Fruit fly (Drosophila melanogaster) whole organism, embryonic: Measurements from ENCODE around the gene CG31157.

Experiments
- CG10147 ChIP-seq: fragments of 200-800 bp; sonication (Bioruptor generic); optimal IDR thresholded peaks from 2 replicates; lab custom pipeline; 2019; ENCODE audit warnings: missing biosample characterization, mild to moderate bottlenecking, missing genetic modification characterization, moderate library complexity
- CG10979 ChIP-seq: fragments of 200-800 bp; sonication (Bioruptor generic); optimal IDR thresholded peaks from 2 replicates; lab custom pipeline; 2018; ENCODE audit warnings: missing biosample characterization, mild to moderate bottlenecking, missing genetic modification characterization, moderate library complexity
- CG1832 ChIP-seq: fragments of 200-800 bp; sonication (Bioruptor generic); optimal IDR thresholded peaks from 2 replicates; lab custom pipeline; 2017; ENCODE audit warnings: missing biosample characterization, mild to moderate bottlenecking, missing genetic modification characterization, inconsistent platforms
- CG32767 ChIP-seq: fragments of 200-800 bp; sonication (Bioruptor generic); IDR thresholded peaks from 2 replicates; pipeline ENCODE4 v1.3.6; 2022; ENCODE audit warnings: missing biosample characterization, missing genetic modification characterization
- CG34422 ChIP-seq: fragments of 200-800 bp; sonication (Bioruptor generic); IDR thresholded peaks from 3 replicates; pipeline ENCODE4 v1.3.6; 2022; ENCODE audit warnings: missing biosample characterization, missing genetic modification characterization
- CG7786 ChIP-seq: fragments of 200-800 bp; sonication (Bioruptor generic); optimal IDR thresholded peaks from 2 replicates; lab custom pipeline; 2016; ENCODE audit warnings: missing biosample characterization, missing genetic modification characterization
- CTCF ChIP-seq: fragments of 200-800 bp; sonication (Bioruptor generic); optimal IDR thresholded peaks from 2 replicates; lab custom pipeline; 2017; ENCODE audit warnings: missing biosample characterization, mild to moderate bottlenecking, missing genetic modification characterization, moderate library complexity
- D19A ChIP-seq: fragments of 200-800 bp; optimal IDR thresholded peaks from 3 replicates; lab custom pipeline; 2019; ENCODE audit warnings: missing biosample characterization, mild to moderate bottlenecking, missing genetic modification characterization, moderate library complexity
- Deaf1 ChIP-seq: fragments of 200-800 bp; optimal IDR thresholded peaks from 3 replicates; lab custom pipeline; 2019; ENCODE audit warnings: missing biosample characterization, mild to moderate bottlenecking, missing genetic modification characterization, moderate library complexity
- Dref ChIP-seq: fragments of 200-800 bp; sonication (Bioruptor generic); IDR thresholded peaks from 2 replicates; pipeline ENCODE4 v1.3.6; 2022; ENCODE audit warnings: missing biosample characterization, missing genetic modification characterization
- Ets65A ChIP-seq: fragments of 200-800 bp; sonication (Bioruptor generic); peaks from one replicate; lab custom pipeline; 2016; ENCODE audit warnings: missing biosample characterization, missing genetic modification characterization
- Hand ChIP-seq: fragments of 200-800 bp; sonication (Bioruptor generic); optimal IDR thresholded peaks from 2 replicates; lab custom pipeline; 2017; ENCODE audit warnings: mild to moderate bottlenecking, missing biosample characterization, missing genetic modification reagents, missing genetic modification characterization
- Med ChIP-seq: fragments of 200-800 bp; sonication (Bioruptor generic); peaks from one replicate; lab custom pipeline; 2016; ENCODE audit warnings: missing biosample characterization, missing genetic modification characterization, mild to moderate bottlenecking, inconsistent platforms, moderate library complexity
- Mes4 ChIP-seq: fragments of 200-800 bp; sonication (Bioruptor generic); optimal IDR thresholded peaks from 2 replicates; lab custom pipeline; 2016; ENCODE audit warnings: missing biosample characterization, missing genetic modification characterization
- Nf-YB ChIP-seq: fragments of 200-800 bp; sonication (Bioruptor generic); optimal IDR thresholded peaks from 3 replicates; lab custom pipeline; 2019; ENCODE audit warnings: missing biosample characterization, mild to moderate bottlenecking, missing genetic modification characterization, moderate library complexity
- Nf-YC ChIP-seq: fragments of 200-800 bp; optimal IDR thresholded peaks from 3 replicates; lab custom pipeline; 2019; ENCODE audit warnings: missing biosample characterization, mild to moderate bottlenecking, missing genetic modification characterization, moderate library complexity
- Trl ChIP-seq, 3 experiments: fragments of >200 bp in 2 of 3; fragments of 200-800 bp in 1 of 3; sonication (Bioruptor generic) in 1 of 3; optimal IDR thresholded peaks; 2 replicates in 1 of 3; 3 replicates in 2 of 3; lab custom pipeline; 2016 to 2017; ENCODE audit warnings: missing biosample characterization in 1 of 3, missing genetic modification characterization in 1 of 3
- cg ChIP-seq: fragments of 200-800 bp; sonication (Bioruptor generic); optimal IDR thresholded peaks from 3 replicates; lab custom pipeline; 2019; ENCODE audit warnings: missing biosample characterization, mild to moderate bottlenecking, missing genetic modification characterization, moderate library complexity
- crol ChIP-seq: fragments of 200-800 bp; sonication (Bioruptor generic); IDR thresholded peaks from 2 replicates; pipeline ENCODE4 v1.3.6; 2022; ENCODE audit warnings: missing biosample characterization, missing genetic modification characterization
- cwo ChIP-seq: fragments of 200-800 bp; sonication (Bioruptor generic); optimal IDR thresholded peaks from 3 replicates; lab custom pipeline; 2017; ENCODE audit warnings: missing biosample characterization, missing genetic modification characterization, mild to moderate bottlenecking, moderate library complexity, missing genetic modification reagents
- ems ChIP-seq: fragments of 200-800 bp; sonication (Bioruptor generic); optimal IDR thresholded peaks from 3 replicates; lab custom pipeline; 2016; ENCODE audit warnings: missing biosample characterization, missing genetic modification characterization
- gcm ChIP-seq: fragments of 200-800 bp; sonication (Bioruptor generic); optimal IDR thresholded peaks from 2 replicates; lab custom pipeline; 2019; ENCODE audit warnings: missing biosample characterization, mild to moderate bottlenecking, missing genetic modification characterization, moderate library complexity
- kni ChIP-seq: fragments of 200-800 bp; sonication (Bioruptor generic); optimal IDR thresholded peaks from 3 replicates; lab custom pipeline; 2017; ENCODE audit warnings: mild to moderate bottlenecking, missing biosample characterization, missing genetic modification reagents, missing genetic modification characterization
- luna ChIP-seq: fragments of 200-800 bp; sonication (Bioruptor generic); optimal IDR thresholded peaks from 2 replicates; lab custom pipeline; 2016; ENCODE audit warnings: missing biosample characterization, missing genetic modification characterization
- otp ChIP-seq: fragments of 200-800 bp; sonication (Bioruptor generic); IDR thresholded peaks from 3 replicates; pipeline ENCODE4, ENCODE4 v1.3.6; 2022; ENCODE audit warnings: missing biosample characterization, missing genetic modification characterization
- p53 ChIP-seq: fragments of 200-800 bp; sonication (Bioruptor generic); optimal IDR thresholded peaks from 2 replicates; lab custom pipeline; 2016; ENCODE audit warnings: missing biosample characterization, missing genetic modification characterization
- pb ChIP-seq: fragments of 200-800 bp; sonication (Bioruptor generic); optimal IDR thresholded peaks from 3 replicates; lab custom pipeline; 2016; ENCODE audit warnings: missing biosample characterization, missing genetic modification characterization
- pros ChIP-seq: fragments of 200-800 bp; sonication (Bioruptor generic); optimal IDR thresholded peaks from 3 replicates; lab custom pipeline; 2019; ENCODE audit warnings: missing biosample characterization, mild to moderate bottlenecking, missing genetic modification characterization, moderate library complexity
- row ChIP-seq: fragments of 200-800 bp; sonication (Bioruptor generic); IDR thresholded peaks from 3 replicates; pipeline ENCODE4 v1.3.6; 2022; ENCODE audit warnings: missing biosample characterization, missing genetic modification characterization
- seq ChIP-seq: fragments of 200-800 bp; sonication (Bioruptor generic); IDR thresholded peaks from 2 replicates; pipeline ENCODE4 v1.3.6; 2022; ENCODE audit warnings: missing biosample characterization, missing genetic modification characterization
- sob ChIP-seq: fragments of 200-800 bp; sonication (Bioruptor generic); IDR thresholded peaks from 2 replicates; pipeline ENCODE4 v1.3.6; 2022; ENCODE audit warnings: missing biosample characterization, missing genetic modification characterization
- sqz ChIP-seq: fragments of 200-800 bp; sonication (Bioruptor generic); optimal IDR thresholded peaks from 3 replicates; lab custom pipeline; 2018; ENCODE audit warnings: missing biosample characterization, mild to moderate bottlenecking, missing genetic modification characterization
- stwl ChIP-seq: fragments of 200-800 bp; sonication (Bioruptor generic); optimal IDR thresholded peaks from 3 replicates; lab custom pipeline; 2018; ENCODE audit warnings: missing biosample characterization, mild to moderate bottlenecking, missing genetic modification characterization, moderate library complexity
- tap ChIP-seq: fragments of 200-800 bp; optimal IDR thresholded peaks from 3 replicates; lab custom pipeline; 2019; ENCODE audit warnings: missing biosample characterization, mild to moderate bottlenecking, missing genetic modification characterization, moderate library complexity
- z ChIP-seq: fragments of 200-800 bp; sonication (Bioruptor generic); IDR thresholded peaks from 3 replicates; pipeline ENCODE4 v1.3.6; 2022; ENCODE audit warnings: missing biosample characterization, missing genetic modification characterization

The CG31157 gene

dm6 chr3R:13073174-13073573 lies 25.6 kb downstream of the CG31157 start (continued):
- TF ChIP-seq Deaf1 (tag; lab: Kevin White, UChicago) (peak; percentile 42), tap (tag; lab: Kevin White, UChicago) (no peak)

- peak; percentile 59 for TF ChIP-seq Nf-YB (GFP tag; lab: Kevin White, UChicago)
- TF ChIP-seq CG10147: no peak
- TF ChIP-seq Med: peak; percentile 40
- no peak for TF ChIP-seq otp (GFP tag; lab: Robert Waterston, UW)
- peak; percentile 6 for TF ChIP-seq Nf-YC (tag; lab: Kevin White, UChicago)
- TF ChIP-seq Trl (optimal IDR thresholded peaks at IDR 0.05; lab: Kevin White, UChicago): peak in 1 of 2 experiments; percentile 5
- TF ChIP-seq Trl (GFP tag; optimal IDR thresholded peaks at IDR 0.05; lab: Kevin White, UChicago): no peak
- TF ChIP-seq CG1832 (GFP tag; lab: Kevin White, UChicago): peak; percentile 63
- TF ChIP-seq row (GFP tag; lab: Robert Waterston, UW): 0 out of 3 replicates have a peak, but pooled peaks have one; percentile 7
- no peak for TF ChIP-seq CG34422 (GFP tag; lab: Robert Waterston, UW)
- TF ChIP-seq cwo: no peak
- no peak for TF ChIP-seq ems
These were observed 27.1 kb downstream of the CG31157 start for dm6 chr3R:13074588-13074987.

- TF ChIP-seq CG34422 (GFP tag; lab: Robert Waterston, UW): no peak
- TF ChIP-seq gcm (GFP tag; lab: Kevin White, UChicago): peak; percentile 25
- TF ChIP-seq CG32767 (GFP tag; lab: Robert Waterston, UW): no peak
- peak; percentile 76 for TF ChIP-seq sqz (GFP tag; lab: Kevin White, UChicago)
- TF ChIP-seq pros (GFP tag; lab: Kevin White, UChicago): peak; percentile 69
- no peak for TF ChIP-seq stwl
- no peak for TF ChIP-seq Hand
- TF ChIP-seq Mes4: no peak
- TF ChIP-seq D19A (tag; lab: Kevin White, UChicago): no peak
- no peak for TF ChIP-seq CG7786
- TF ChIP-seq pb (GFP tag; lab: Kevin White, UChicago): no peak
- 0 out of 2 replicates have a peak, but pooled peaks have one; percentile 11 for TF ChIP-seq sob
- TF ChIP-seq luna (GFP tag; lab: Kevin White, UChicago): no peak
- TF ChIP-seq z: peak; percentile 88
- peak; percentile 25 for TF ChIP-seq cg (GFP tag; lab: Kevin White, UChicago)
- 0 out of 2 replicates have a peak, but pooled peaks have one; percentile 29 for TF ChIP-seq crol (GFP tag; lab: Robert Waterston, UW)
- peak; percentile 52 for TF ChIP-seq Nf-YB (GFP tag; lab: Kevin White, UChicago)
- TF ChIP-seq kni (GFP tag; lab: Kevin White, UChicago): peak; percentile 8
- peak; percentile 72; the same call in 1 of the 2 replicates for TF ChIP-seq seq (GFP tag; lab: Robert Waterston, UW)
- peak; percentile 62 for TF ChIP-seq Nf-YC (tag; lab: Kevin White, UChicago)
- TF ChIP-seq Dref: 0 out of 2 replicates have a peak, but pooled peaks have one; percentile 17
- TF ChIP-seq p53 (GFP tag; lab: Kevin White, UChicago): no peak
These were observed 28.2 kb downstream of the CG31157 start for dm6 chr3R:13075728-13076127.

- TF ChIP-seq Ets65A (GFP tag; lab: Kevin White, UChicago): peak; percentile 73
- peak; percentile 95 for TF ChIP-seq CG10979
- peak; percentile 89 for TF ChIP-seq CTCF (GFP tag; lab: Kevin White, UChicago)
- no peak for TF ChIP-seq p53 (GFP tag; lab: Kevin White, UChicago)
These were observed 29.7 kb downstream of the CG31157 start for dm6 chr3R:13077262-13077661.
